Worm (Caenorhabditis elegans): Measurements from ENCODE around the gene egl-3.
A peak's percentile ranks its signal among the peaks of the same experiment; 100 is the strongest.

Gene egl-3

ce11 chrV:10145653-10146052 lies 27.9 kb downstream of the egl-3 start, which contains the start of gene C51E3.9:
C51E3.9 (plus strand) TSS chrV:10145953.
- peak; percentile 31 for TF ChIP-seq nhr-71 (tag; optimal IDR thresholded peaks at IDR 0.05)
- no peak for TF ChIP-seq ceh-90 (tag; optimal IDR thresholded peaks at IDR 0.05)
- no peak for TF ChIP-seq mep-1 (tag; optimal IDR thresholded peaks at IDR 0.05)
- TF ChIP-seq lin-14 (GFP tag; optimal IDR thresholded peaks at IDR 0.05): peak; percentile 61
- no peak for TF ChIP-seq pax-3 (tag; optimal IDR thresholded peaks at IDR 0.05)
- no peak for TF ChIP-seq unc-98 (GFP tag; IDR thresholded peaks at IDR 0.05)
- TF ChIP-seq nhr-76 (tag; optimal IDR thresholded peaks at IDR 0.05): no peak
- no peak for TF ChIP-seq C16A3.4 (tag; optimal IDR thresholded peaks at IDR 0.05)
- no peak for TF ChIP-seq mdl-1 (tag; optimal IDR thresholded peaks at IDR 0.05)
- peak; percentile 40 for TF ChIP-seq rnt-1 (tag; optimal IDR thresholded peaks at IDR 0.05)
- no peak for TF ChIP-seq egl-27 (tag; optimal IDR thresholded peaks at IDR 0.05)

- TF ChIP-seq lin-39 (tag; optimal IDR thresholded peaks at IDR 0.05): no peak
- no peak for TF ChIP-seq mep-1 (tag; optimal IDR thresholded peaks at IDR 0.05)
- TF ChIP-seq pax-3 (tag; optimal IDR thresholded peaks at IDR 0.05): no peak
- TF ChIP-seq C34B4.2 (tag; optimal IDR thresholded peaks at IDR 0.05): no peak
- no peak for TF ChIP-seq sox-4 (tag; optimal IDR thresholded peaks at IDR 0.05)
- no peak for TF ChIP-seq elt-2 (tag; optimal IDR thresholded peaks at IDR 0.05)
- TF ChIP-seq nhr-12 (tag; optimal IDR thresholded peaks at IDR 0.05): no peak
- peak; percentile 47 for TF ChIP-seq C16A3.4 (tag; optimal IDR thresholded peaks at IDR 0.05)
- no peak for TF ChIP-seq egl-27 (tag; optimal IDR thresholded peaks at IDR 0.05)
- no peak for TF ChIP-seq rnt-1 (tag; optimal IDR thresholded peaks at IDR 0.05)
- TF ChIP-seq ceh-88 (GFP tag; IDR thresholded peaks at IDR 0.05): no peak
- TF ChIP-seq ceh-90 (tag; optimal IDR thresholded peaks at IDR 0.05): no peak
- TF ChIP-seq elt-3 (tag; optimal IDR thresholded peaks at IDR 0.05): peak in 1 of 6 experiments; percentile 8
- TF ChIP-seq fkh-4 (tag; optimal IDR thresholded peaks at IDR 0.05; ENCODE audit: borderline replicate concordance): no peak
- TF ChIP-seq grh-1 (GFP tag; IDR thresholded peaks at IDR 0.05): no peak
- no peak for TF ChIP-seq unc-30 (tag; optimal IDR thresholded peaks at IDR 0.05)
- no peak for TF ChIP-seq mef-2 (tag; optimal IDR thresholded peaks at IDR 0.05)
- no peak for TF ChIP-seq pqm-1 (tag; optimal IDR thresholded peaks at IDR 0.05)
- no peak for TF ChIP-seq hpl-2 (GFP tag; optimal IDR thresholded peaks at IDR 0.05)
- TF ChIP-seq lsy-2 (tag; optimal IDR thresholded peaks at IDR 0.05): peak; percentile 21 to 65
- TF ChIP-seq ets-5 (GFP tag; IDR thresholded peaks at IDR 0.05): no peak
- no peak for TF ChIP-seq unc-86 (tag; optimal IDR thresholded peaks at IDR 0.05)
- peak in 2 of 3 experiments; percentile 21 to 58 for TF ChIP-seq dpl-1 (GFP tag; optimal IDR thresholded peaks at IDR 0.05)
- TF ChIP-seq nhr-85 (tag): no peak
- TF ChIP-seq tbx-2 (tag; optimal IDR thresholded peaks at IDR 0.05): no peak
- TF ChIP-seq mdl-1 (tag; optimal IDR thresholded peaks at IDR 0.05): no peak
- TF ChIP-seq ceh-82 (tag; optimal IDR thresholded peaks at IDR 0.05): no peak
- TF ChIP-seq ceh-8 (GFP tag; optimal IDR thresholded peaks at IDR 0.05): no peak
- no peak for TF ChIP-seq fos-1 (tag; optimal IDR thresholded peaks at IDR 0.05)
- no peak for TF ChIP-seq swsn-7 (tag; optimal IDR thresholded peaks at IDR 0.05)
- no peak for TF ChIP-seq sptf-1 (tag; optimal IDR thresholded peaks at IDR 0.05)
- TF ChIP-seq nhr-11 (tag; optimal IDR thresholded peaks at IDR 0.05): no peak
- TF ChIP-seq tlp-1 (tag; optimal IDR thresholded peaks at IDR 0.05): no peak
- no peak for TF ChIP-seq efl-3 (GFP tag; optimal IDR thresholded peaks at IDR 0.05)
- TF ChIP-seq lin-14 (GFP tag; optimal IDR thresholded peaks at IDR 0.05): no peak
- no peak for TF ChIP-seq dsc-1 (tag; optimal IDR thresholded peaks at IDR 0.05)
- no peak for TF ChIP-seq hlh-4 (tag; optimal IDR thresholded peaks at IDR 0.05)
- TF ChIP-seq lir-3 (tag; optimal IDR thresholded peaks at IDR 0.05; ENCODE audit: poor library complexity): no peak
- no peak for TF ChIP-seq ama-1 (optimal IDR thresholded peaks at IDR 0.05)
- TF ChIP-seq unc-130 (tag; optimal IDR thresholded peaks at IDR 0.05): no peak
- TF ChIP-seq nhr-237 (tag; optimal IDR thresholded peaks at IDR 0.05): no peak
- no peak for TF ChIP-seq nhr-47 (tag; optimal IDR thresholded peaks at IDR 0.05)
- TF ChIP-seq lin-35 (GFP tag; optimal IDR thresholded peaks at IDR 0.05): peak; percentile 46 to 69
- TF ChIP-seq mab-9 (GFP tag; IDR thresholded peaks at IDR 0.05): no peak
- no peak for TF ChIP-seq hlh-17 (GFP tag; optimal IDR thresholded peaks at IDR 0.05; ENCODE audit: borderline replicate concordance)
- no peak for TF ChIP-seq ztf-11 (tag; optimal IDR thresholded peaks at IDR 0.05)
Measured at ce11 chrV:10134077-10134693, 39.4 kb downstream of the egl-3 start, which contains the start of the genes C08B6.18, wdr-20 and C08B6.8. C08B6.18 (minus strand) TSS chrV:10134127. wdr-20 (minus strand) TSS chrV:10134158. C08B6.8 (plus strand) TSS chrV:10134643.

All from whole organism, L1 larva.